Worm (Caenorhabditis elegans): ENCODE results near the gene set-19.

ce11 chrX:5697208-5697607 lies 17.2 kb upstream of the set-19 start, which contains the start of gene W01C8.5:
- TF ChIP-seq ztf-23 (GFP tag; IDR thresholded peaks at IDR 0.05) (no peak), flt-1 (GFP tag; IDR thresholded peaks at IDR 0.05) (no peak)

All from whole organism, midembryonic.